Worm (Caenorhabditis elegans) whole organism, L2 larva: ENCODE results near the gene F10A3.12.
A peak's percentile ranks its signal among the peaks of the same experiment; 100 is the strongest.

Experiments used
- C34F6.9 ChIP-seq: fragments of 150-350 bp; optimal IDR thresholded peaks from 2 replicates; lab custom pipeline; 2014; ENCODE audit warnings: missing biosample characterization, missing genetic modification characterization
- F13H6.1 ChIP-seq: sonication (generic microtip); optimal IDR thresholded peaks from 2 replicates; lab custom pipeline; 2016; ENCODE audit warnings: missing genetic modification characterization, missing compliant biosample characterization
- R02D3.7 ChIP-seq: fragments of 150-350 bp; optimal IDR thresholded peaks from 2 replicates; lab custom pipeline; 2014; ENCODE audit warnings: missing biosample characterization, missing genetic modification characterization
- ZK546.5 ChIP-seq: sonication (generic microtip); optimal IDR thresholded peaks from 2 replicates; lab custom pipeline; 2017; ENCODE audit warnings: missing biosample characterization, missing genetic modification characterization
- alr-1 ChIP-seq: fragments of 150-350 bp; optimal IDR thresholded peaks from 2 replicates; lab custom pipeline; 2014; ENCODE audit warnings: missing biosample characterization, missing genetic modification characterization
- aly-2 ChIP-seq: fragments of 150-350 bp; optimal IDR thresholded peaks from 2 replicates; lab custom pipeline; 2014; ENCODE audit warnings: missing biosample characterization, missing genetic modification characterization
- ama-1 ChIP-seq: fragments of 150-350 bp; optimal IDR thresholded peaks from 2 replicates; lab custom pipeline; 2018; ENCODE audit warnings: inconsistent platforms
- blmp-1 ChIP-seq: sonication (generic microtip); optimal IDR thresholded peaks from 2 replicates; lab custom pipeline; 2017; ENCODE audit warnings: missing genetic modification characterization, mild to moderate bottlenecking, missing compliant biosample characterization, antibody characterized with exemption, moderate library complexity; ENCODE audit not compliant: insufficient read depth
- ceh-16 ChIP-seq: fragments of 150-350 bp; optimal IDR thresholded peaks from 2 replicates; lab custom pipeline; 2014; ENCODE audit warnings: missing biosample characterization, missing genetic modification characterization
- crh-2 ChIP-seq: sonication (generic microtip); optimal IDR thresholded peaks from 2 replicates; lab custom pipeline; 2017; ENCODE audit warnings: missing biosample characterization, missing genetic modification characterization
- dmd-4 ChIP-seq: sonication (generic microtip); optimal IDR thresholded peaks from 2 replicates; lab custom pipeline; 2017; ENCODE audit warnings: missing biosample characterization, missing genetic modification characterization
- elt-3 ChIP-seq: sonication (generic microtip); optimal IDR thresholded peaks from 2 replicates; lab custom pipeline; 2017; ENCODE audit warnings: missing biosample characterization, missing genetic modification characterization
- fos-1 ChIP-seq: fragments of 150-350 bp; optimal IDR thresholded peaks from 2 replicates; lab custom pipeline; 2014; ENCODE audit warnings: missing biosample characterization, missing genetic modification characterization
- gmeb-1 ChIP-seq: fragments of 150-350 bp; optimal IDR thresholded peaks from 2 replicates; lab custom pipeline; 2014; ENCODE audit warnings: missing biosample characterization, missing genetic modification characterization
- lin-11 ChIP-seq: fragments of 150-350 bp; sonication (generic microtip); optimal IDR thresholded peaks from 2 replicates; lab custom pipeline; 2014; ENCODE audit warnings: missing biosample characterization, missing genetic modification characterization, inconsistent platforms, mixed read lengths
- lin-13 ChIP-seq: fragments of 150-350 bp; optimal IDR thresholded peaks from 2 replicates; lab custom pipeline; 2014; ENCODE audit warnings: missing biosample characterization, missing genetic modification reagents, missing genetic modification characterization
- lin-39 ChIP-seq: fragments of 150-350 bp; optimal IDR thresholded peaks from 2 replicates; lab custom pipeline; 2014; ENCODE audit warnings: missing biosample characterization, missing genetic modification reagents, missing genetic modification characterization
- lsy-2 ChIP-seq, 2 experiments: fragments of 150-350 bp in 1 of 2; sonication (generic microtip) in 1 of 2; optimal IDR thresholded peaks; 2 replicates each; lab custom pipeline; 2014 to 2017; ENCODE audit warnings: missing biosample characterization in 2 of 2, missing genetic modification characterization in 2 of 2
- mab-5 ChIP-seq: fragments of 150-350 bp; optimal IDR thresholded peaks from 2 replicates; lab custom pipeline; 2014; ENCODE audit warnings: missing biosample characterization, missing genetic modification characterization
- mbf-1 ChIP-seq: sonication (generic microtip); optimal IDR thresholded peaks from 2 replicates; lab custom pipeline; 2017; ENCODE audit warnings: missing biosample characterization, missing genetic modification characterization
- mdl-1 ChIP-seq, 2 experiments: fragments of 150-350 bp in 1 of 2; sonication (generic microtip) in 1 of 2; optimal IDR thresholded peaks; 2 replicates each; lab custom pipeline; 2017; ENCODE audit warnings: missing biosample characterization in 2 of 2, missing genetic modification characterization in 2 of 2
- nhr-10 ChIP-seq: sonication (generic microtip); optimal IDR thresholded peaks from 2 replicates; lab custom pipeline; 2017; ENCODE audit warnings: missing biosample characterization, missing genetic modification characterization
- nhr-129 ChIP-seq: fragments of 150-350 bp; optimal IDR thresholded peaks from 2 replicates; lab custom pipeline; 2014; ENCODE audit warnings: missing biosample characterization, missing genetic modification characterization
- nhr-21 ChIP-seq: fragments of 150-350 bp; optimal IDR thresholded peaks from 2 replicates; lab custom pipeline; 2014; ENCODE audit warnings: missing biosample characterization, missing genetic modification characterization
- nhr-25 ChIP-seq: fragments of 150-350 bp; sonication (generic microtip); optimal IDR thresholded peaks from 3 replicates; lab custom pipeline; 2014; ENCODE audit warnings: missing biosample characterization, missing genetic modification characterization
- nhr-6 ChIP-seq: fragments of 150-350 bp; optimal IDR thresholded peaks from 2 replicates; lab custom pipeline; 2014; ENCODE audit warnings: missing biosample characterization, missing genetic modification characterization
- nhr-77 ChIP-seq: fragments of 150-350 bp; optimal IDR thresholded peaks from 2 replicates; lab custom pipeline; 2014; ENCODE audit warnings: missing biosample characterization, missing genetic modification characterization
- peb-1 ChIP-seq: fragments of 150-350 bp; optimal IDR thresholded peaks from 2 replicates; lab custom pipeline; 2014; ENCODE audit warnings: missing biosample characterization, missing genetic modification characterization
- skn-1 ChIP-seq: sonication (generic microtip); optimal IDR thresholded peaks from 2 replicates; lab custom pipeline; 2017; ENCODE audit warnings: missing biosample characterization, missing genetic modification characterization
- sma-3 ChIP-seq: sonication (generic microtip); optimal IDR thresholded peaks from 2 replicates; lab custom pipeline; 2016; ENCODE audit warnings: missing genetic modification reagents, missing genetic modification characterization, missing compliant biosample characterization
- sma-9 ChIP-seq, 2 experiments: fragments of 150-350 bp in 1 of 2; sonication (generic microtip) in 1 of 2; optimal IDR thresholded peaks; 2 replicates each; lab custom pipeline; 2014 to 2016; ENCODE audit warnings: missing genetic modification characterization in 2 of 2, mild to moderate bottlenecking in 1 of 2, missing biosample characterization in 1 of 2, missing compliant biosample characterization in 1 of 2, missing genetic modification reagents in 1 of 2, moderate library complexity in 1 of 2
- unc-39 ChIP-seq: fragments of 150-350 bp; optimal IDR thresholded peaks from 2 replicates; lab custom pipeline; 2014; ENCODE audit warnings: missing biosample characterization, missing genetic modification characterization
- unc-62 ChIP-seq: fragments of 150-350 bp; optimal IDR thresholded peaks from 2 replicates; lab custom pipeline; 2014; ENCODE audit warnings: missing biosample characterization, missing genetic modification reagents, missing genetic modification characterization
- zag-1 ChIP-seq: fragments of 150-350 bp; optimal IDR thresholded peaks from 2 replicates; lab custom pipeline; 2014; ENCODE audit warnings: missing biosample characterization, missing genetic modification characterization
- ztf-1 ChIP-seq: fragments of 200-800 bp; sonication (Bioruptor generic); conservative IDR thresholded peaks from 2 replicates; pipeline ENCODE4 v1.3.6; 2022; ENCODE audit warnings: missing genetic modification characterization, missing compliant biosample characterization
- ztf-11 ChIP-seq: sonication (generic microtip); optimal IDR thresholded peaks from 2 replicates; lab custom pipeline; 2017; ENCODE audit warnings: missing biosample characterization, missing genetic modification characterization
- ztf-4 ChIP-seq: fragments of 150-350 bp; optimal IDR thresholded peaks from 2 replicates; lab custom pipeline; 2014; ENCODE audit warnings: missing biosample characterization, missing genetic modification characterization

F10A3.12 gene

DNA sequence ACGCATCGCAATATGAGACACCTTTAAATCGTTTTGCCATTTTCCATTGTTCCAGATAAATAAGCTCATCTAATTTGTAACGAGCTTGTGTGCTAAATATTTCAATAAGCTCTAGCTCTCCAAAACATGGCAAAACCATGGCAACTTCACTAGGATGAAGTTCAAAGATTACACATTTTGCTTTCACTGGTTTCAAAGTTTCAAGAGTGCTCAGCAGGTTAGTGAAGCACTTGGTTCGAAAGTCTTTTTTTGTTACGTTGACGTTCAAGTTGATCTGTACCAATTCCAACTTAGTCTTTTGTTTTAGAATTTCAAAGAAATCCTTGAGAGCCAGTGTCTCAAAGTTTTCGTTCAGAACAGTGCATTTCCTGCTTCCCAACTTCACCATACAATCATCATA, 21.4 kb upstream of the F10A3.12 start, which contains the start of gene fbxa-18:
Gene fbxa-18, plus strand, starts transcription at position 301 of the 400 bp plus-strand sequence.
- no peak for TF ChIP-seq unc-39
- TF ChIP-seq C34F6.9 (tag; lab: Kevin White, UChicago): no peak
- TF ChIP-seq peb-1 (tag; lab: Kevin White, UChicago): no peak
- TF ChIP-seq ztf-1 (GFP tag; lab: Robert Waterston, UW): no peak
- TF ChIP-seq mab-5: no peak
- no peak for TF ChIP-seq skn-1 (tag; lab: Kevin White, UChicago)
- TF ChIP-seq alr-1: no peak
- TF ChIP-seq nhr-77 (tag; lab: Kevin White, UChicago): no peak
- no peak for TF ChIP-seq zag-1 (tag; lab: Kevin White, UChicago)
- TF ChIP-seq nhr-129 (tag; lab: Kevin White, UChicago): no peak
- no peak for TF ChIP-seq mbf-1 (tag; lab: Kevin White, UChicago)
- no peak for TF ChIP-seq ama-1 (lab: Kevin White, UChicago)
- TF ChIP-seq ceh-16: no peak
- no peak for TF ChIP-seq unc-62 (GFP tag; lab: Kevin White, UChicago)

ce11 chrV:16143066-16143581, 20.7 kb upstream of the F10A3.12 start, which contains the start of gene fbxa-88:
fbxa-88 (minus strand) TSS chrV:16143116.
- no peak for TF ChIP-seq F13H6.1
- no peak for TF ChIP-seq nhr-21 (tag; lab: Kevin White, UChicago)
- no peak for TF ChIP-seq nhr-77 (tag; lab: Kevin White, UChicago)
- peak; percentile 77 for TF ChIP-seq fos-1 (tag; lab: Kevin White, UChicago)
- TF ChIP-seq ama-1 (lab: Kevin White, UChicago): no peak
- TF ChIP-seq nhr-25 (tag; lab: Kevin White, UChicago): no peak
- TF ChIP-seq sma-9 (GFP tag; optimal IDR thresholded peaks at IDR 0.05; lab: Kevin White, UChicago): peak; percentile 17
- TF ChIP-seq sma-9 (tag; optimal IDR thresholded peaks at IDR 0.05; lab: Kevin White, UChicago): no peak

DNA sequence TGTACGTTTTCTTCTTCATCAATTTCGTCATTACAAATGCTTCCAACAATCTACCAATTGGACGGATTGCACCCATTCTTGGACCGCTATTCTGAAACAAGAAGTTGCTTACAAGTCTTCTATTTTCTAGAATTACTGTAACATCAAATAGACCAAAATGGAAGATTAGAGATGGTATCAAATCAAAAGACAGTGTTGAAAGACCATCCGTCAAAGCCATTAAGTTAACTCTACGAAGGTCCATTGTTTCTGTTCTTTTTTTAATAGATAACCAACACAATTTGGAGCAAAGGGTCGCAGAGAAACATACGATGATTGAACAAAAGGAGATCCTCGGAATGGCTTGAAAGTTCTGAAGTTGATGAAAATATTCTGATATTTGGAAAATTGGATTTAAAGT, 18.8 kb upstream of the F10A3.12 start:
- TF ChIP-seq aly-2 (no peak), lin-11 (tag; lab: Kevin White, UChicago) (no peak), ZK546.5 (tag; lab: Kevin White, UChicago) (no peak), nhr-25 (tag; lab: Kevin White, UChicago) (no peak), C34F6.9 (tag; lab: Kevin White, UChicago) (no peak), sma-3 (no peak), unc-39 (no peak), F13H6.1 (no peak), zag-1 (tag; lab: Kevin White, UChicago) (no peak), ama-1 (lab: Kevin White, UChicago) (no peak), mdl-1 (tag; optimal IDR thresholded peaks at IDR 0.05; lab: Kevin White, UChicago) (no peak), elt-3 (tag; lab: Kevin White, UChicago) (no peak), mbf-1 (tag; lab: Kevin White, UChicago) (no peak), dmd-4 (no peak), gmeb-1 (tag; lab: Kevin White, UChicago) (no peak)
- TF ChIP-seq, all 48 proteins: peak for 0

DNA sequence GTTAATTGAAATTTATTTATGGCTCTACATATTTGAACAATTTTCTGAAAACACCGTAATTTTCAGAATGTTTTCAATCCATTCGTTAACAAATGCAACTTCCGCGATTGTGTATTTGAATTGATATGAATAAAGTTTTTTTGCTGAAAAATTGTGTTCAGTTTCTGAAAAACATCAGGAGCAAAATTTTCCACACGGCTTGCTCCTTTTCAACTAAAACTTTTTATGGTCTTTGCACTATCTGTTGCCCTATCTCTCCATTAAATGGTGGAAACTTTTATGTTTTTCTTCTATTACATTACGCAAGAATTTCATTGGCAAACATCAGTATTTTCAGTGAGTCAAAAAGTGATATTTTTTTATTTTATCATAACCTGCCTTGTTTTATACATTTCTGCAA, 15.0 kb upstream of the F10A3.12 start, which contains the start of gene F10A3.4:
Gene F10A3.4, plus strand, starts transcription at position 301 of the 400 bp plus-strand sequence.
- TF ChIP-seq blmp-1 (no peak), lsy-2 (tag; optimal IDR thresholded peaks at IDR 0.05; lab: Kevin White, UChicago) (no peak), sma-9 (GFP tag; optimal IDR thresholded peaks at IDR 0.05; lab: Kevin White, UChicago) (no peak), sma-9 (tag; optimal IDR thresholded peaks at IDR 0.05; lab: Kevin White, UChicago) (no peak), lin-39 (tag; lab: Kevin White, UChicago) (no peak)

ce11 chrV:16153375-16153774, 10.4 kb upstream of the F10A3.12 start, which contains the start of gene str-254:
str-254 (minus strand) TSS chrV:16153475.
- TF ChIP-seq ceh-16: no peak
- no peak for TF ChIP-seq crh-2 (tag; lab: Kevin White, UChicago)
- TF ChIP-seq nhr-129 (tag; lab: Kevin White, UChicago): no peak
- TF ChIP-seq nhr-6: no peak
- no peak for TF ChIP-seq alr-1
- TF ChIP-seq ama-1 (lab: Kevin White, UChicago): no peak
- TF ChIP-seq nhr-21 (tag; lab: Kevin White, UChicago): no peak
- TF ChIP-seq lin-13 (GFP tag; lab: Kevin White, UChicago): no peak
- no peak for TF ChIP-seq lsy-2 (tag; optimal IDR thresholded peaks at IDR 0.05; lab: Kevin White, UChicago)
- no peak for TF ChIP-seq C34F6.9 (tag; lab: Kevin White, UChicago)
- TF ChIP-seq R02D3.7: no peak
- no peak for TF ChIP-seq skn-1 (tag; lab: Kevin White, UChicago)
- no peak for TF ChIP-seq nhr-10 (tag; lab: Kevin White, UChicago)
- TF ChIP-seq aly-2: no peak
- no peak for TF ChIP-seq ztf-4 (tag; lab: Kevin White, UChicago)
- no peak for TF ChIP-seq ztf-11
- TF ChIP-seq lin-39 (tag; lab: Kevin White, UChicago): no peak
